Worm (Caenorhabditis elegans) whole organism, L3 larva: Measurements from ENCODE around the gene K08F9.1.

Experiments
- R02D3.7 ChIP-seq: fragments of 150-350 bp; optimal IDR thresholded peaks from 2 replicates; lab custom pipeline; 2014; ENCODE audit warnings: missing biosample characterization, missing genetic modification characterization
- ceh-82 ChIP-seq: fragments of 150-350 bp; optimal IDR thresholded peaks from 2 replicates; lab custom pipeline; 2014; ENCODE audit warnings: missing biosample characterization, missing genetic modification characterization
- hmg-11 ChIP-seq: sonication (generic microtip); optimal IDR thresholded peaks from 2 replicates; lab custom pipeline; 2016; ENCODE audit warnings: missing genetic modification characterization, missing compliant biosample characterization
- nfya-1 ChIP-seq: sonication (generic microtip); optimal IDR thresholded peaks from 2 replicates; lab custom pipeline; 2017; ENCODE audit warnings: missing genetic modification characterization, mild to moderate bottlenecking, missing compliant biosample characterization, antibody characterized with exemption, moderate library complexity; ENCODE audit not compliant: insufficient read depth
- nhr-25 ChIP-seq: sonication (generic microtip); optimal IDR thresholded peaks from 2 replicates; lab custom pipeline; 2017; ENCODE audit warnings: missing biosample characterization, missing genetic modification characterization
- nhr-76 ChIP-seq: fragments of 150-350 bp; sonication (generic microtip); optimal IDR thresholded peaks from 5 replicates; lab custom pipeline; 2014; ENCODE audit warnings: missing biosample characterization, missing genetic modification characterization
- nhr-77 ChIP-seq: fragments of 150-350 bp; optimal IDR thresholded peaks from 2 replicates; lab custom pipeline; 2014; ENCODE audit warnings: missing biosample characterization, missing genetic modification characterization
- sea-2 ChIP-seq: fragments of 150-350 bp; sonication (generic microtip); optimal IDR thresholded peaks from 4 replicates; lab custom pipeline; 2014; ENCODE audit warnings: missing biosample characterization, missing genetic modification reagents, missing genetic modification characterization
- snpc-4 ChIP-seq: fragments of 150-350 bp; optimal IDR thresholded peaks from 2 replicates; lab custom pipeline; 2014; ENCODE audit warnings: missing biosample characterization, missing genetic modification characterization
- ztf-11 ChIP-seq: fragments of 150-350 bp; optimal IDR thresholded peaks from 2 replicates; lab custom pipeline; 2014; ENCODE audit warnings: missing biosample characterization, missing genetic modification characterization

DNA sequence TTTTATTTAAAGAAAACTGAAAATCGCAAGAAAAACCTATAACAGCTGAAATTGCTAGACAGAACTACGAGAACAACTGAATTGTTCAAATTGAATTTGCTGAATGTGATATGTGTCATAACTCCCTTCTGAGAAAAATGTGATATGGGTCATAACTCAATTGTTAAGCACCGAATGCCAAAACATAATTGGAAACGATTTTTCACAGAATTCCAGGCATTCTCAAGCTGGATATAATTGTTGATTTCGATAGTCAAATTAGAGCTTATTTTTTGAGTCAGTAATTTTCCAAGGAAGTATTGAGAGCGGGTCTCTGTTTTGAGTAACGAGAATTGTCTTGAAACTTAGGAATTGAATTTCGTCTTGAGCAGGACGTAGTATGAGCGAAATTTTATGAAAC, 38.7 kb upstream of the K08F9.1 start:
- no peak for TF ChIP-seq R02D3.7 (tag; lab: Kevin White, UChicago)
- TF ChIP-seq hmg-11 (tag; lab: Kevin White, UChicago) = no peak
- TF ChIP-seq sea-2 (GFP tag; lab: Kevin White, UChicago) = no peak
- TF ChIP-seq nhr-76 (tag; lab: Kevin White, UChicago) = no peak
- no peak for TF ChIP-seq nfya-1 (tag; lab: Kevin White, UChicago)
- TF ChIP-seq ztf-11 = no peak
- TF ChIP-seq nhr-77 (tag; lab: Kevin White, UChicago) = no peak
- TF ChIP-seq ceh-82 = no peak
- TF ChIP-seq snpc-4 (tag; lab: Kevin White, UChicago) = no peak
- no peak for TF ChIP-seq nhr-25 (tag; lab: Kevin White, UChicago)
